Fruit fly (Drosophila melanogaster): ENCODE data around the gene Sytalpha.

Gene Sytalpha

DNA sequence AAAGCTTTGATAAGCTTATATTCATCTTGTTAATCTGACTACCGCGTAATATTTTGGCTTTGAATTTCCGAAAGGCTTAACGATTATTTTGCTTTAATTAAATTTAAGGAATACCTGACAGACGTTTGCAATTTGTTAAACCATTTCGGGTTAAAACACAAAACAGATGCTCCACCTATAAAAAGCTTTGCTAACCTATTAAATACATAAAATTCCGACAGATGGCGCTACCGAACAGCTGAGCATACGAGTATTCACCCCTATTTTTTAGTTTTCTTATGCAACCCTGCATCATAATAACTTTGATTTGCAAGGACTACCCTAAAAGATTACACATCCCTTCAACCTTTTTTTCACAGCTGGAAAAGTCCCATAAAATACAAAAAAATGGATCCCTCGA is 2.2 kb upstream of the Sytalpha start (continued):
- TF ChIP-seq HLH54F (GFP tag; optimal IDR thresholded peaks at IDR 0.05): no peak
- peak; percentile 18; the same call in 1 of the 2 replicates for TF ChIP-seq vvl (GFP tag; IDR thresholded peaks at IDR 0.05)
- no peak for TF ChIP-seq sc (optimal IDR thresholded peaks at IDR 0.05)
- no peak for TF ChIP-seq sc (GFP tag; optimal IDR thresholded peaks at IDR 0.05)
- TF ChIP-seq CG11695 (GFP tag; IDR thresholded peaks at IDR 0.05): no peak
- TF ChIP-seq Sox102F (GFP tag; optimal IDR thresholded peaks at IDR 0.05): peak; percentile 35
- no peak for TF ChIP-seq Jarid2 (GFP tag; optimal IDR thresholded peaks at IDR 0.05)
- peak; percentile 61; the same call in 2 of the 3 replicates for TF ChIP-seq CG17361 (GFP tag; IDR thresholded peaks at IDR 0.05)
- 0 out of 3 replicates have a peak, but pooled peaks have one; percentile 20 for TF ChIP-seq ci (GFP tag; IDR thresholded peaks at IDR 0.05)
- TF ChIP-seq nerfin-1 (tag; optimal IDR thresholded peaks at IDR 0.05): peak; percentile 57
- peak; percentile 29 for TF ChIP-seq scrt (GFP tag; optimal IDR thresholded peaks at IDR 0.05)
- peak; percentile 72 for TF ChIP-seq seq (GFP tag; IDR thresholded peaks at IDR 0.05)
- TF ChIP-seq Oli (tag; optimal IDR thresholded peaks at IDR 0.05): peak; percentile 62
- TF ChIP-seq Ravus (GFP tag; IDR thresholded peaks at IDR 0.05): no peak
- TF ChIP-seq CG11504 (tag; optimal IDR thresholded peaks at IDR 0.05): peak; percentile 51
- peak; percentile 29 for TF ChIP-seq PHDP (tag; optimal IDR thresholded peaks at IDR 0.05)
- TF ChIP-seq Bgb (GFP tag; IDR thresholded peaks at IDR 0.05; ENCODE audit: partially characterized antibody): no peak
- TF ChIP-seq CG9609 (GFP tag; optimal IDR thresholded peaks at IDR 0.05): no peak
- TF ChIP-seq CG7987 (GFP tag; optimal IDR thresholded peaks at IDR 0.05): no peak
- no peak for TF ChIP-seq CG17385 (GFP tag; optimal IDR thresholded peaks at IDR 0.05)
- TF ChIP-seq CG13894 (tag; optimal IDR thresholded peaks at IDR 0.05): no peak
- TF ChIP-seq bsh (GFP tag; optimal IDR thresholded peaks at IDR 0.05): no peak
- TF ChIP-seq Dref (GFP tag; IDR thresholded peaks at IDR 0.05): no peak
- no peak for TF ChIP-seq TFAM (GFP tag; optimal IDR thresholded peaks at IDR 0.05)
- no peak for TF ChIP-seq CG14014 (GFP tag; IDR thresholded peaks at IDR 0.05)
- no peak for TF ChIP-seq B-H2 (GFP tag; optimal IDR thresholded peaks at IDR 0.05)
- peak in 1 of 2 experiments; percentile 42 for TF ChIP-seq Pdp1 (GFP tag; optimal IDR thresholded peaks at IDR 0.05)
- no peak for TF ChIP-seq nom (GFP tag; optimal IDR thresholded peaks at IDR 0.05)
- peak; percentile 40 for TF ChIP-seq Hmr (GFP tag; optimal IDR thresholded peaks at IDR 0.05)
- no peak for TF ChIP-seq odd (GFP tag; optimal IDR thresholded peaks at IDR 0.05)
- no peak for TF ChIP-seq CG2875 (GFP tag; optimal IDR thresholded peaks at IDR 0.05)
- TF ChIP-seq CG18262 (tag; optimal IDR thresholded peaks at IDR 0.05): peak; percentile 42
- TF ChIP-seq CG7928 (GFP tag; optimal IDR thresholded peaks at IDR 0.05): peak; percentile 75
- peak; percentile 5 for TF ChIP-seq dmrt11E (tag; optimal IDR thresholded peaks at IDR 0.05)
- TF ChIP-seq CG6765 (GFP tag; optimal IDR thresholded peaks at IDR 0.05): no peak
- TF ChIP-seq dysf (GFP tag; IDR thresholded peaks at IDR 0.05): peak; percentile 41; the same call in 2 of the 3 replicates
- peak; percentile 33 for TF ChIP-seq NfI (GFP tag; optimal IDR thresholded peaks at IDR 0.05)
- TF ChIP-seq jumu (GFP tag; optimal IDR thresholded peaks at IDR 0.05): no peak
- TF ChIP-seq CG1603 (tag; optimal IDR thresholded peaks at IDR 0.05): peak; percentile 23
- peak; percentile 47 for TF ChIP-seq grau (tag; optimal IDR thresholded peaks at IDR 0.05)
- TF ChIP-seq p53 (GFP tag; optimal IDR thresholded peaks at IDR 0.05): no peak
- TF ChIP-seq CG10565 (GFP tag; optimal IDR thresholded peaks at IDR 0.05): no peak
- TF ChIP-seq tup (GFP tag; optimal IDR thresholded peaks at IDR 0.05): no peak
- peak; percentile 16 for TF ChIP-seq lab (GFP tag; optimal IDR thresholded peaks at IDR 0.05)
- no peak for TF ChIP-seq Dad (GFP tag; optimal IDR thresholded peaks at IDR 0.05)
- TF ChIP-seq CG14050 (GFP tag; IDR thresholded peaks at IDR 0.05): no peak
- peak; percentile 4 for TF ChIP-seq ind (GFP tag; optimal IDR thresholded peaks at IDR 0.05)
- TF ChIP-seq eyg (GFP tag; optimal IDR thresholded peaks at IDR 0.05): no peak
- no peak for TF ChIP-seq CG31441 (GFP tag; IDR thresholded peaks at IDR 0.05)
- TF ChIP-seq lmd (GFP tag; IDR thresholded peaks at IDR 0.05): peak; percentile 34; the same call in 1 of the 2 replicates
- TF ChIP-seq gsb (GFP tag; IDR thresholded peaks at IDR 0.05): no peak

Data from whole organism, embryonic.